Fruit fly (Drosophila melanogaster) whole organism, embryonic: Measurements from ENCODE around the gene CG1575.

ENCODE experiments used
- Antp ChIP-seq: fragments of 200-800 bp; sonication (Bioruptor generic); optimal IDR thresholded peaks from 3 replicates; lab custom pipeline; 2016; ENCODE audit warnings: missing biosample characterization, missing genetic modification characterization
- CG10366 ChIP-seq: fragments of 200-800 bp; sonication (Bioruptor generic); IDR thresholded peaks from 2 replicates; pipeline ENCODE4 v1.3.6; 2022; ENCODE audit warnings: missing biosample characterization, missing genetic modification characterization
- CG10462 ChIP-seq: fragments of 200-800 bp; sonication (Bioruptor generic); optimal IDR thresholded peaks from 2 replicates; lab custom pipeline; 2016; ENCODE audit warnings: missing biosample characterization, missing genetic modification characterization
- CG10543 ChIP-seq: fragments of 200-800 bp; sonication (Bioruptor generic); optimal IDR thresholded peaks from 3 replicates; lab custom pipeline; 2017; ENCODE audit warnings: missing biosample characterization, mild to moderate bottlenecking, missing genetic modification characterization, moderate library complexity
- CG12659 ChIP-seq: fragments of 200-800 bp; sonication (Bioruptor generic); optimal IDR thresholded peaks from 3 replicates; lab custom pipeline; 2017; ENCODE audit warnings: mild to moderate bottlenecking, missing biosample characterization, missing genetic modification reagents, missing genetic modification characterization
- CG15011 ChIP-seq: fragments of 200-800 bp; sonication (Bioruptor generic); optimal IDR thresholded peaks from 3 replicates; lab custom pipeline; 2018; ENCODE audit warnings: missing biosample characterization, mild to moderate bottlenecking, missing genetic modification characterization
- CG15073 ChIP-seq: fragments of 200-800 bp; sonication (Bioruptor generic); optimal IDR thresholded peaks from 2 replicates; lab custom pipeline; 2016; ENCODE audit warnings: missing biosample characterization, missing genetic modification characterization
- CG1647 ChIP-seq: fragments of 200-800 bp; sonication (Bioruptor generic); optimal IDR thresholded peaks from 3 replicates; lab custom pipeline; 2016; ENCODE audit warnings: missing biosample characterization, missing genetic modification characterization
- CG17568 ChIP-seq: fragments of 200-800 bp; sonication (Bioruptor generic); optimal IDR thresholded peaks from 2 replicates; lab custom pipeline; 2018; ENCODE audit warnings: missing biosample characterization, mild to moderate bottlenecking, missing genetic modification characterization, moderate library complexity
- CG1792 ChIP-seq: fragments of 200-800 bp; sonication (Bioruptor generic); optimal IDR thresholded peaks from 2 replicates; lab custom pipeline; 2016; ENCODE audit warnings: missing biosample characterization, missing genetic modification characterization
- CG31224 ChIP-seq: fragments of 200-800 bp; sonication (Bioruptor generic); IDR thresholded peaks from 2 replicates; pipeline ENCODE4 v1.3.6; 2022; ENCODE audit warnings: missing biosample characterization, missing genetic modification characterization
- CG31388 ChIP-seq: fragments of 200-800 bp; sonication (Bioruptor generic); optimal IDR thresholded peaks from 2 replicates; lab custom pipeline; 2016; ENCODE audit warnings: missing biosample characterization, missing genetic modification characterization
- CG6175 ChIP-seq: fragments of 200-800 bp; sonication (Bioruptor generic); IDR thresholded peaks from 3 replicates; pipeline ENCODE4 v1.3.6; 2022; ENCODE audit warnings: missing biosample characterization, missing genetic modification characterization
- CG6813 ChIP-seq: fragments of 200-800 bp; sonication (Bioruptor generic); optimal IDR thresholded peaks from 2 replicates; lab custom pipeline; 2017; ENCODE audit warnings: missing biosample characterization, missing genetic modification characterization, mild to moderate bottlenecking, moderate library complexity, missing genetic modification reagents
- CG7357 ChIP-seq: fragments of 200-800 bp; sonication (Bioruptor generic); IDR thresholded peaks from 3 replicates; pipeline ENCODE4 v1.3.6; 2022; ENCODE audit warnings: missing biosample characterization, missing genetic modification characterization
- CrebB ChIP-seq: fragments of 200-800 bp; sonication (Bioruptor generic); optimal IDR thresholded peaks from 3 replicates; lab custom pipeline; 2018; ENCODE audit warnings: missing biosample characterization, mild to moderate bottlenecking, missing genetic modification characterization
- Deaf1 ChIP-seq: fragments of 200-800 bp; optimal IDR thresholded peaks from 3 replicates; lab custom pipeline; 2019; ENCODE audit warnings: missing biosample characterization, mild to moderate bottlenecking, missing genetic modification characterization, moderate library complexity
- Dek ChIP-seq: fragments of 200-800 bp; sonication (Bioruptor generic); optimal IDR thresholded peaks from 3 replicates; lab custom pipeline; 2019; ENCODE audit warnings: missing biosample characterization, mild to moderate bottlenecking, missing genetic modification characterization, moderate library complexity
- E2f2 ChIP-seq: fragments of 200-800 bp; sonication (Bioruptor generic); IDR thresholded peaks from 2 replicates; pipeline ENCODE4 v1.3.6; 2022; ENCODE audit warnings: missing biosample characterization, missing genetic modification characterization
- ERR ChIP-seq: fragments of 200-800 bp; sonication (Bioruptor generic); optimal IDR thresholded peaks from 2 replicates; lab custom pipeline; 2016; ENCODE audit warnings: missing biosample characterization, missing genetic modification characterization
- HLH3B ChIP-seq: fragments of 200-800 bp; sonication (Bioruptor generic); IDR thresholded peaks from 2 replicates; pipeline ENCODE4 v1.3.6; 2022; ENCODE audit warnings: missing biosample characterization, missing genetic modification characterization
- Hand ChIP-seq: fragments of 200-800 bp; sonication (Bioruptor generic); optimal IDR thresholded peaks from 2 replicates; lab custom pipeline; 2017; ENCODE audit warnings: mild to moderate bottlenecking, missing biosample characterization, missing genetic modification reagents, missing genetic modification characterization
- Hr51 ChIP-seq, 2 experiments: fragments of 200-800 bp; sonication (Bioruptor generic); optimal IDR thresholded peaks; 2 replicates in 1 of 2; 3 replicates in 1 of 2; lab custom pipeline; 2016 to 2018; ENCODE audit warnings: missing biosample characterization in 2 of 2, missing genetic modification characterization in 2 of 2, mild to moderate bottlenecking in 1 of 2, moderate library complexity in 1 of 2
- Hsf ChIP-seq: fragments of 200-800 bp; sonication (Bioruptor generic); optimal IDR thresholded peaks from 3 replicates; lab custom pipeline; 2016; ENCODE audit warnings: missing biosample characterization, missing genetic modification characterization
- Jarid2 ChIP-seq: fragments of 200-800 bp; sonication (Bioruptor generic); optimal IDR thresholded peaks from 3 replicates; lab custom pipeline; 2017; ENCODE audit warnings: mild to moderate bottlenecking, missing biosample characterization, missing genetic modification reagents, missing genetic modification characterization
- MBD-R2 ChIP-seq: fragments of 200-800 bp; sonication (Bioruptor generic); IDR thresholded peaks from 2 replicates; pipeline ENCODE4 v1.3.6; 2022; ENCODE audit warnings: missing biosample characterization, missing genetic modification characterization
- Optix ChIP-seq: fragments of 200-800 bp; sonication (Bioruptor generic); IDR thresholded peaks from 3 replicates; pipeline ENCODE4 v1.3.6; 2022; ENCODE audit warnings: missing biosample characterization, missing genetic modification characterization
- Pdp1 ChIP-seq, 2 experiments: fragments of 200-800 bp; sonication (Bioruptor generic); optimal IDR thresholded peaks; 3 replicates each; lab custom pipeline; 2016; ENCODE audit warnings: missing biosample characterization in 2 of 2, missing genetic modification characterization in 2 of 2, mild to moderate bottlenecking in 1 of 2, moderate library complexity in 1 of 2
- Side ChIP-seq: fragments of 200-800 bp; sonication (Bioruptor generic); optimal IDR thresholded peaks from 2 replicates; lab custom pipeline; 2016; ENCODE audit warnings: missing biosample characterization, missing genetic modification characterization
- TFAM ChIP-seq: fragments of 200-800 bp; sonication (Bioruptor generic); optimal IDR thresholded peaks from 2 replicates; lab custom pipeline; 2017; ENCODE audit warnings: missing biosample characterization, missing genetic modification characterization, inconsistent platforms
- abd-A ChIP-seq: fragments of 200-800 bp; sonication (Bioruptor generic); optimal IDR thresholded peaks from 3 replicates; lab custom pipeline; 2019; ENCODE audit warnings: missing biosample characterization, mild to moderate bottlenecking, missing genetic modification characterization, moderate library complexity
- ap ChIP-seq: fragments of 200-800 bp; sonication (Bioruptor generic); IDR thresholded peaks from 2 replicates; pipeline ENCODE4 v1.3.6; 2022; ENCODE audit warnings: missing biosample characterization, missing genetic modification characterization
- cas ChIP-seq: fragments of 200-800 bp; sonication (Bioruptor generic); IDR thresholded peaks from 2 replicates; pipeline ENCODE4 v1.3.6; 2022; ENCODE audit warnings: missing biosample characterization, missing genetic modification characterization
- caup ChIP-seq: fragments of 200-800 bp; sonication (Bioruptor generic); optimal IDR thresholded peaks from 3 replicates; lab custom pipeline; 2017; ENCODE audit warnings: missing biosample characterization, mild to moderate bottlenecking, missing genetic modification characterization, moderate library complexity; ENCODE audit not compliant: severe bottlenecking
- cg ChIP-seq: fragments of 200-800 bp; sonication (Bioruptor generic); optimal IDR thresholded peaks from 3 replicates; lab custom pipeline; 2019; ENCODE audit warnings: missing biosample characterization, mild to moderate bottlenecking, missing genetic modification characterization, moderate library complexity
- chinmo ChIP-seq: fragments of 200-800 bp; sonication (Bioruptor generic); IDR thresholded peaks from 4 replicates; pipeline ENCODE4 v1.3.6; 2022; ENCODE audit warnings: missing biosample characterization, missing genetic modification characterization; ENCODE audit not compliant: partially characterized antibody
- cwo ChIP-seq: fragments of 200-800 bp; sonication (Bioruptor generic); optimal IDR thresholded peaks from 3 replicates; lab custom pipeline; 2017; ENCODE audit warnings: missing biosample characterization, missing genetic modification characterization, mild to moderate bottlenecking, moderate library complexity, missing genetic modification reagents
- dati ChIP-seq: fragments of 200-800 bp; sonication (Bioruptor generic); IDR thresholded peaks from 2 replicates; pipeline ENCODE4 v1.3.6; 2022; ENCODE audit warnings: missing biosample characterization, missing genetic modification characterization
- eyg ChIP-seq: fragments of 200-800 bp; sonication (Bioruptor generic); optimal IDR thresholded peaks from 3 replicates; lab custom pipeline; 2016; ENCODE audit warnings: missing biosample characterization, missing genetic modification characterization
- fu2 ChIP-seq: fragments of 200-800 bp; sonication (Bioruptor generic); optimal IDR thresholded peaks from 2 replicates; lab custom pipeline; 2016; ENCODE audit warnings: missing biosample characterization, missing genetic modification characterization
- grau ChIP-seq: fragments of 200-800 bp; optimal IDR thresholded peaks from 3 replicates; lab custom pipeline; 2019; ENCODE audit warnings: missing biosample characterization, mild to moderate bottlenecking, missing genetic modification characterization, moderate library complexity
- gsb ChIP-seq: fragments of 200-800 bp; sonication (Bioruptor generic); IDR thresholded peaks from 2 replicates; pipeline ENCODE4 v1.3.6; 2022; ENCODE audit warnings: missing biosample characterization, missing genetic modification characterization
- hb ChIP-seq: fragments of 200-800 bp; sonication (Bioruptor generic); IDR thresholded peaks from 3 replicates; pipeline ENCODE4 v1.3.6; 2022; ENCODE audit warnings: missing biosample characterization, missing genetic modification characterization; ENCODE audit not compliant: partially characterized antibody
- lov ChIP-seq, 2 experiments: fragments of 200-800 bp in 1 of 2; fragments of >200 bp in 1 of 2; sonication (Bioruptor generic) in 1 of 2; IDR thresholded peaks in 1 of 2; optimal IDR thresholded peaks in 1 of 2; 2 replicates in 1 of 2; 3 replicates in 1 of 2; pipeline versions ENCODE4 v1.3.6 to Lab custom; 2017 to 2022; ENCODE audit warnings: missing biosample characterization in 1 of 2, missing genetic modification characterization in 1 of 2
- slou ChIP-seq: fragments of 200-800 bp; sonication (Bioruptor generic); optimal IDR thresholded peaks from 3 replicates; lab custom pipeline; 2016; ENCODE audit warnings: missing biosample characterization, missing genetic modification characterization
- slp2 ChIP-seq: fragments of 200-800 bp; sonication (Bioruptor generic); optimal IDR thresholded peaks from 2 replicates; lab custom pipeline; 2016; ENCODE audit warnings: missing biosample characterization, missing genetic modification characterization
- so ChIP-seq: fragments of 200-800 bp; sonication (Bioruptor generic); IDR thresholded peaks from 3 replicates; pipeline ENCODE4 v1.3.6; 2022; ENCODE audit warnings: missing biosample characterization, missing genetic modification characterization
- tll ChIP-seq, 2 experiments: fragments of 200-800 bp in 1 of 2; fragments of >200 bp in 1 of 2; sonication (Bioruptor generic) in 1 of 2; optimal IDR thresholded peaks; 2 replicates each; lab custom pipeline; 2017 to 2019; ENCODE audit warnings: missing biosample characterization in 2 of 2, missing genetic modification characterization in 2 of 2, mild to moderate bottlenecking in 1 of 2, moderate library complexity in 1 of 2
- tup ChIP-seq: fragments of 200-800 bp; sonication (Bioruptor generic); optimal IDR thresholded peaks from 2 replicates; lab custom pipeline; 2016; ENCODE audit warnings: missing biosample characterization, mild to moderate bottlenecking, missing genetic modification characterization, moderate library complexity

CG1575 gene

dm6 chrX:8145501-8146157 is 28.8 kb downstream of the CG1575 start, which contains the start of the genes alpha-PheRS and CG2129 (continued):
- TF ChIP-seq so (GFP tag; lab: Robert Waterston, UW) (no peak), slp2 (GFP tag; lab: Kevin White, UChicago) (no peak), ap (GFP tag; lab: Robert Waterston, UW) (no peak), Side (no peak), TFAM (no peak), lov (optimal IDR thresholded peaks at IDR 0.05; lab: Kevin White, UChicago) (no peak), lov (GFP tag; IDR thresholded peaks at IDR 0.05; lab: Robert Waterston, UW) (no peak), Hand (GFP tag; lab: Kevin White, UChicago) (no peak), grau (tag; lab: Kevin White, UChicago) (peak; percentile 51), Pdp1 (GFP tag; optimal IDR thresholded peaks at IDR 0.05; lab: Kevin White, UChicago) (no peak), CG31224 (GFP tag; lab: Robert Waterston, UW) (no peak), CG6813 (GFP tag; lab: Kevin White, UChicago) (no peak), Dek (tag; lab: Kevin White, UChicago) (peak; percentile 3), CG17568 (GFP tag; lab: Kevin White, UChicago) (no peak), CG15073 (GFP tag; lab: Kevin White, UChicago) (no peak), CG10366 (0 out of 2 replicates have a peak, but pooled peaks have one; percentile 27), CG10543 (GFP tag; lab: Kevin White, UChicago) (no peak), HLH3B (no peak), CG12659 (GFP tag; lab: Kevin White, UChicago) (peak; percentile 13), cg (GFP tag; lab: Kevin White, UChicago) (no peak), CG1647 (GFP tag; lab: Kevin White, UChicago) (no peak), dati (GFP tag; lab: Robert Waterston, UW) (no peak), cwo (GFP tag; lab: Kevin White, UChicago) (no peak), CG7357 (GFP tag; lab: Robert Waterston, UW) (no peak), caup (GFP tag; lab: Kevin White, UChicago) (no peak), E2f2 (GFP tag; lab: Robert Waterston, UW) (peak; percentile 24; the same call in 1 of the 2 replicates), Jarid2 (GFP tag; lab: Kevin White, UChicago) (no peak), abd-A (tag; lab: Kevin White, UChicago) (no peak), CG6175 (GFP tag; lab: Robert Waterston, UW) (no peak), eyg (GFP tag; lab: Kevin White, UChicago) (no peak), fu2 (no peak), Deaf1 (tag; lab: Kevin White, UChicago) (no peak), Optix (no peak), hb (no peak), CG10462 (no peak), CG31388 (GFP tag; lab: Kevin White, UChicago) (no peak), MBD-R2 (GFP tag; lab: Robert Waterston, UW) (peak; percentile 76; the same call in 1 of the 2 replicates), Hsf (no peak), Antp (GFP tag; lab: Kevin White, UChicago) (no peak), CG1792 (GFP tag; lab: Kevin White, UChicago) (no peak), CrebB (tag; lab: Kevin White, UChicago) (no peak), tup (GFP tag; lab: Kevin White, UChicago) (no peak), CG15011 (GFP tag; lab: Kevin White, UChicago) (no peak), Hr51 (GFP tag; optimal IDR thresholded peaks at IDR 0.05; lab: Kevin White, UChicago) (no peak), slou (no peak), chinmo (GFP tag; lab: Robert Waterston, UW) (no peak), tll (GFP tag; optimal IDR thresholded peaks at IDR 0.05; lab: Kevin White, UChicago) (no peak), ERR (no peak), gsb (GFP tag; lab: Robert Waterston, UW) (no peak), cas (GFP tag; lab: Robert Waterston, UW) (no peak)
